Worm (Caenorhabditis elegans) whole organism, mixed stage, embryonic: Measurements from ENCODE around the gene fbxb-18.

Source experiments
- M03D4.4 ChIP-seq: sonication (generic microtip); optimal IDR thresholded peaks from 2 replicates; lab custom pipeline; 2017; ENCODE audit warnings: mild to moderate bottlenecking, missing genetic modification characterization, missing compliant biosample characterization
- blmp-1 ChIP-seq: fragments of 150-350 bp; optimal IDR thresholded peaks from 2 replicates; lab custom pipeline; 2014; ENCODE audit warnings: missing biosample characterization, missing genetic modification characterization
- ceh-39 ChIP-seq: fragments of 150-350 bp; optimal IDR thresholded peaks from 2 replicates; lab custom pipeline; 2014; ENCODE audit warnings: missing biosample characterization, missing genetic modification characterization
- elt-1 ChIP-seq: sonication (generic microtip); optimal IDR thresholded peaks from 2 replicates; lab custom pipeline; 2017; ENCODE audit warnings: missing genetic modification characterization, mild to moderate bottlenecking, missing compliant biosample characterization, antibody characterized with exemption, moderate library complexity, borderline replicate concordance; ENCODE audit not compliant: insufficient read depth
- mab-5 ChIP-seq: fragments of 150-350 bp; optimal IDR thresholded peaks from 2 replicates; lab custom pipeline; 2014; ENCODE audit warnings: missing biosample characterization, missing genetic modification characterization
- nhr-237 ChIP-seq: fragments of 150-350 bp; optimal IDR thresholded peaks from 2 replicates; lab custom pipeline; 2014; ENCODE audit warnings: missing biosample characterization, missing genetic modification characterization
- nhr-28 ChIP-seq: fragments of 150-350 bp; optimal IDR thresholded peaks from 2 replicates; lab custom pipeline; 2014; ENCODE audit warnings: missing biosample characterization, missing genetic modification characterization
- sptf-1 ChIP-seq: sonication (generic microtip); optimal IDR thresholded peaks from 2 replicates; lab custom pipeline; 2017; ENCODE audit warnings: mild to moderate bottlenecking, missing genetic modification characterization, moderate library complexity, missing compliant biosample characterization
- unc-39 ChIP-seq: fragments of 150-350 bp; optimal IDR thresholded peaks from 2 replicates; lab custom pipeline; 2014; ENCODE audit warnings: missing biosample characterization, missing genetic modification characterization
- unc-62 ChIP-seq: fragments of 150-350 bp; optimal IDR thresholded peaks from 2 replicates; lab custom pipeline; 2014; ENCODE audit warnings: missing biosample characterization, missing genetic modification reagents, missing genetic modification characterization
- zip-8 ChIP-seq: fragments of 150-350 bp; optimal IDR thresholded peaks from 2 replicates; lab custom pipeline; 2014; ENCODE audit warnings: missing biosample characterization, missing genetic modification characterization

DNA sequence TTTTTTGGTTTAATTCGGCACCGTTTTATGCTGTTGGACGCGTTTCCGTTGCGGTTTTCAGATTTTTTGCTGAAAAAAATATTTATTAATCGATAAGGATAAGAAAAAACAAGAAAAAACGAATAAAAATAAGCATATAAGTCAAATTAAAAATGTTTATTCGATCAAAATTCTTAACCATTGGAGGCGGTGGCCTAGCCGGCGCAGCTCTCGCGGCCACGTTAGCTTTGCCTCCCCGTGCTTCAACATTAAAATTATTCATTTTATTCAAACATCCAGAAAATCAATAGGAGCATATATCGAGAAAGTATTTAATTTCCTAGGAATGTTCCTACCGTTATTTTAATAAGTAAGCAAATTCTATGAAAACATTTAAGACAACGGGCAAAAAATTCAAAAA is 25.8 kb downstream of the fbxb-18 start, which contains the start of gene ZC204.14:
- no peak for TF ChIP-seq zip-8 (tag; lab: Kevin White, UChicago)
- no peak for TF ChIP-seq unc-39 (tag; lab: Kevin White, UChicago)
- TF ChIP-seq blmp-1: no peak
- TF ChIP-seq nhr-237 (tag; lab: Kevin White, UChicago): no peak
- no peak for TF ChIP-seq nhr-28 (tag; lab: Kevin White, UChicago)
- TF ChIP-seq unc-62 (GFP tag; lab: Kevin White, UChicago): no peak
- no peak for TF ChIP-seq ceh-39 (tag; lab: Kevin White, UChicago)
- no peak for TF ChIP-seq mab-5 (tag; lab: Kevin White, UChicago)
- TF ChIP-seq M03D4.4 (tag; lab: Kevin White, UChicago): no peak
- no peak for TF ChIP-seq sptf-1
- TF ChIP-seq elt-1: no peak
